Worm (Caenorhabditis elegans): ENCODE data around the gene glt-1.

- TF ChIP-seq unc-62 (GFP tag; optimal IDR thresholded peaks at IDR 0.05) = no peak
- TF ChIP-seq nhr-11 (tag; optimal IDR thresholded peaks at IDR 0.05) = no peak
- no peak for TF ChIP-seq R02D3.7 (tag; optimal IDR thresholded peaks at IDR 0.05)
Measured at ce11 chrX:3470307-3470706, 25.5 kb upstream of the glt-1 start.

Data from whole organism, L2 larva.